Fruit fly (Drosophila melanogaster) whole organism, embryonic: ENCODE measurements around the gene fd19B.

ENCODE experiments used
- Antp ChIP-seq: fragments of 200-800 bp; sonication (Bioruptor generic); optimal IDR thresholded peaks from 3 replicates; lab custom pipeline; 2016; ENCODE audit warnings: missing biosample characterization, missing genetic modification characterization
- CG10267 ChIP-seq: fragments of 200-800 bp; sonication (Bioruptor generic); optimal IDR thresholded peaks from 2 replicates; lab custom pipeline; 2018; ENCODE audit warnings: missing biosample characterization, mild to moderate bottlenecking, missing genetic modification characterization, moderate library complexity
- CG11093 ChIP-seq: fragments of 200-800 bp; sonication (Bioruptor generic); IDR thresholded peaks from 3 replicates; pipeline ENCODE4 v1.3.6; 2022; ENCODE audit warnings: missing biosample characterization, missing genetic modification characterization
- CG11398 ChIP-seq: fragments of 200-800 bp; sonication (Bioruptor generic); optimal IDR thresholded peaks from 2 replicates; lab custom pipeline; 2016; ENCODE audit warnings: missing biosample characterization, missing genetic modification characterization
- CG13287 ChIP-seq: fragments of 200-800 bp; sonication (Bioruptor generic); IDR thresholded peaks from 2 replicates; pipeline ENCODE4 v1.3.6; 2022; ENCODE audit warnings: missing biosample characterization, missing genetic modification characterization; ENCODE audit not compliant: partially characterized antibody
- CG17361 ChIP-seq: fragments of 200-800 bp; sonication (Bioruptor generic); IDR thresholded peaks from 3 replicates; pipeline ENCODE4 v1.3.6; 2022; ENCODE audit warnings: missing biosample characterization, missing genetic modification characterization
- Lim3 ChIP-seq: fragments of 200-800 bp; sonication (Bioruptor generic); IDR thresholded peaks from 2 replicates; pipeline ENCODE4 v1.3.6; 2022; ENCODE audit warnings: missing biosample characterization, missing genetic modification characterization
- nerfin-1 ChIP-seq: fragments of 200-800 bp; sonication (Bioruptor generic); optimal IDR thresholded peaks from 3 replicates; lab custom pipeline; 2019; ENCODE audit warnings: missing biosample characterization, mild to moderate bottlenecking, missing genetic modification characterization, moderate library complexity
- nerfin-2 ChIP-seq: fragments of 200-800 bp; sonication (Bioruptor generic); IDR thresholded peaks from 2 replicates; pipeline ENCODE4 v1.3.6; 2022; ENCODE audit warnings: missing biosample characterization, missing genetic modification characterization; ENCODE audit not compliant: partially characterized antibody
- pan ChIP-seq, 4 experiments: fragments of >200 bp in 3 of 4; fragments of 200-800 bp in 1 of 4; sonication (Bioruptor generic) in 1 of 4; optimal IDR thresholded peaks in 3 of 4; IDR thresholded peaks in 1 of 4; 2 replicates each; pipeline versions ENCODE4 v1.3.6 to Lab custom; 2017 to 2022; ENCODE audit warnings: missing biosample characterization in 2 of 4, missing genetic modification characterization in 2 of 4, mixed read lengths in 1 of 4
- unc-4 ChIP-seq: fragments of 200-800 bp; sonication (Bioruptor generic); IDR thresholded peaks from 2 replicates; pipeline ENCODE4 v1.3.6; 2022; ENCODE audit warnings: missing biosample characterization, missing genetic modification characterization; ENCODE audit not compliant: partially characterized antibody

DNA sequence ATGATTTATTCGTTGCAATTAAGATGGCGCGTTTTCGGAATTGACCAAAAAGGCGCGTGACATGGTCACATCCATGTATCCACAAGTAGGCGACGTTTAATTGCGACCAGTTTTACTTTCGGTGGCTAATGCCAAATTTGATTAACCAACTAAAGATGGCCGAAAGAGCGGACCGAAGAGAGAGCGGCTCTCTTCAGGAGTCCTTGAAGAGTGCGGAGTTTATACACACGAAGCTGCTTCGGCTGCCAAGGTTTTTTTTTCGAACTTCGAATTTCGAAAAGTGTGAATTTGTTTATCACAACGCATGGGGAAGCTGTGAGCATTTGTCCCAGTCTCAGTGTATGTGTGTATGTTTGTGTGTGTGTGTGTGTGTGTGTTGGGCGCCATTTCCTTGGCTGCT, 8.4 kb downstream of the fd19B start:
- TF ChIP-seq CG11093 (GFP tag; lab: Robert Waterston, UW) (no peak), CG11398 (GFP tag; lab: Kevin White, UChicago) (no peak), Lim3 (GFP tag; lab: Robert Waterston, UW) (no peak), CG17361 (GFP tag; lab: Robert Waterston, UW) (no peak), CG10267 (tag; lab: Kevin White, UChicago) (no peak), unc-4 (GFP tag; lab: Robert Waterston, UW) (no peak), nerfin-2 (no peak), pan (optimal IDR thresholded peaks at IDR 0.05; lab: Kevin White, UChicago) (no peak), pan (GFP tag; optimal IDR thresholded peaks at IDR 0.05 in 1 of 2, IDR thresholded peaks at IDR 0.05 in 1 of 2) (no peak), Antp (GFP tag; lab: Kevin White, UChicago) (no peak), nerfin-1 (tag; lab: Kevin White, UChicago) (no peak), CG13287 (GFP tag; lab: Robert Waterston, UW) (no peak)
